Worm (Caenorhabditis elegans): ENCODE measurements around the gene F21H7.3.
A peak's percentile ranks its signal among the peaks of the same experiment; 100 is the strongest.

Gene F21H7.3

ce11 chrV:16226581-16226980 lies 8.5 kb downstream of the F21H7.3 start, which contains the start of gene F11A5.13:
Gene F11A5.13 (minus strand): TSS chrV:16226681.
- no peak for TF ChIP-seq ZK546.5 (tag; optimal IDR thresholded peaks at IDR 0.05)
- no peak for TF ChIP-seq ztf-11 (tag; optimal IDR thresholded peaks at IDR 0.05)
- TF ChIP-seq ceh-28 (tag; optimal IDR thresholded peaks at IDR 0.05): no peak
- no peak for TF ChIP-seq skn-1 (tag; optimal IDR thresholded peaks at IDR 0.05)
- no peak for TF ChIP-seq pha-4 (tag; optimal IDR thresholded peaks at IDR 0.05)
- TF ChIP-seq daf-12 (tag; optimal IDR thresholded peaks at IDR 0.05): no peak
- TF ChIP-seq nhr-67 (tag; optimal IDR thresholded peaks at IDR 0.05): no peak

- TF ChIP-seq snpc-4 (tag; optimal IDR thresholded peaks at IDR 0.05): peak; percentile 22
- TF ChIP-seq unc-39 (tag; optimal IDR thresholded peaks at IDR 0.05): no peak
Measured at ce11 chrV:16225524-16226116, 9.4 kb downstream of the F21H7.3 start.

ce11 chrV:16224027-16224426 lies 11.0 kb downstream of the F21H7.3 start, which contains the start of gene stdh-2:
Gene stdh-2 (plus strand): TSS chrV:16224327.
- TF ChIP-seq lin-15B (tag; optimal IDR thresholded peaks at IDR 0.05) (no peak), fkh-10 (GFP tag; optimal IDR thresholded peaks at IDR 0.05) (no peak), mdl-1 (tag; optimal IDR thresholded peaks at IDR 0.05) (no peak), ceh-16 (tag; optimal IDR thresholded peaks at IDR 0.05) (no peak), ztf-11 (tag; optimal IDR thresholded peaks at IDR 0.05) (no peak), ceh-82 (tag; optimal IDR thresholded peaks at IDR 0.05) (no peak), pqm-1 (tag; optimal IDR thresholded peaks at IDR 0.05) (no peak), elt-2 (tag; optimal IDR thresholded peaks at IDR 0.05) (no peak), nhr-67 (tag; optimal IDR thresholded peaks at IDR 0.05) (no peak)

DNA sequence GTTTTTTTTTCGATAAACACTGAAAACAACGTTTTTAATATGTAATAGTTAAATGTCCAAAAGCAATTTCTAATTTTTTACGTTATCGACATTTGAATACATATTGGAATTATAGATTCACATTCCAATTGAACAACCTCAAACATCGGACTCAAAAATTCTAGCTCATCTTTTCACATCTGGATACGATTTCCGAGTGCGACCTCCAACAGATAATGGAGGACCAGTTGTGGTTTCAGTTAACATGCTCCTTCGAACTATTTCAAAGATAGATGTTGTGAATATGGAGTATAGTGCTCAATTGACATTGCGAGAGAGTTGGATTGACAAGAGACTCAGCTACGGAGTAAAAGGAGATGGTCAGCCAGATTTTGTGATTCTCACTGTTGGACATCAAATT lies 15.0 kb downstream of the F21H7.3 start:
- TF ChIP-seq zag-1 (tag; optimal IDR thresholded peaks at IDR 0.05) (no peak), tbx-2 (tag; optimal IDR thresholded peaks at IDR 0.05) (no peak), aly-2 (tag; optimal IDR thresholded peaks at IDR 0.05) (no peak), mdl-1 (tag; optimal IDR thresholded peaks at IDR 0.05) (no peak), jun-1 (tag; optimal IDR thresholded peaks at IDR 0.05) (no peak)

ce11 chrV:16218972-16219757 lies 15.9 kb downstream of the F21H7.3 start, which contains the start of gene glc-1:
Gene glc-1 (plus strand): TSS chrV:16219634.
- TF ChIP-seq elt-2 (tag; optimal IDR thresholded peaks at IDR 0.05) (peak; percentile 40), elt-1 (tag; optimal IDR thresholded peaks at IDR 0.05) (no peak), pqm-1 (tag; optimal IDR thresholded peaks at IDR 0.05) (peak; percentile 10)

- TF ChIP-seq aly-2 (tag; optimal IDR thresholded peaks at IDR 0.05): no peak
- no peak for TF ChIP-seq nhr-25 (tag; optimal IDR thresholded peaks at IDR 0.05)
- no peak for TF ChIP-seq lsy-12 (tag; optimal IDR thresholded peaks at IDR 0.05)
- TF ChIP-seq nhr-28 (tag; optimal IDR thresholded peaks at IDR 0.05): no peak
- TF ChIP-seq nhr-23 (tag; optimal IDR thresholded peaks at IDR 0.05): no peak
- TF ChIP-seq ZK546.5 (tag; optimal IDR thresholded peaks at IDR 0.05): no peak
- no peak for TF ChIP-seq nhr-43 (tag; optimal IDR thresholded peaks at IDR 0.05; ENCODE audit: poor library complexity, severe bottlenecking)
- no peak for TF ChIP-seq fos-1 (tag; optimal IDR thresholded peaks at IDR 0.05)
- no peak for TF ChIP-seq ztf-4 (tag; optimal IDR thresholded peaks at IDR 0.05)
- no peak for TF ChIP-seq ceh-82 (tag; optimal IDR thresholded peaks at IDR 0.05)
- no peak for TF ChIP-seq hmg-11 (tag; optimal IDR thresholded peaks at IDR 0.05)
- no peak for TF ChIP-seq jun-1 (tag; optimal IDR thresholded peaks at IDR 0.05)
- no peak for TF ChIP-seq ztf-11 (tag; optimal IDR thresholded peaks at IDR 0.05)
- TF ChIP-seq skn-1 (tag; optimal IDR thresholded peaks at IDR 0.05): no peak
- TF ChIP-seq eor-1 (tag; optimal IDR thresholded peaks at IDR 0.05): no peak
- no peak for TF ChIP-seq pha-4 (tag; optimal IDR thresholded peaks at IDR 0.05)
- no peak for TF ChIP-seq nhr-67 (tag; optimal IDR thresholded peaks at IDR 0.05)
- TF ChIP-seq elt-2 (tag; optimal IDR thresholded peaks at IDR 0.05): no peak
- TF ChIP-seq zag-1 (tag; optimal IDR thresholded peaks at IDR 0.05): no peak
Measured at ce11 chrV:16218522-16218921, 16.5 kb downstream of the F21H7.3 start, which contains the start of gene F11A5.15. Gene F11A5.15 (minus strand): TSS chrV:16218622.
